Fruit fly (Drosophila melanogaster): Measurements from ENCODE around the gene Dph1.

The Dph1 gene

DNA sequence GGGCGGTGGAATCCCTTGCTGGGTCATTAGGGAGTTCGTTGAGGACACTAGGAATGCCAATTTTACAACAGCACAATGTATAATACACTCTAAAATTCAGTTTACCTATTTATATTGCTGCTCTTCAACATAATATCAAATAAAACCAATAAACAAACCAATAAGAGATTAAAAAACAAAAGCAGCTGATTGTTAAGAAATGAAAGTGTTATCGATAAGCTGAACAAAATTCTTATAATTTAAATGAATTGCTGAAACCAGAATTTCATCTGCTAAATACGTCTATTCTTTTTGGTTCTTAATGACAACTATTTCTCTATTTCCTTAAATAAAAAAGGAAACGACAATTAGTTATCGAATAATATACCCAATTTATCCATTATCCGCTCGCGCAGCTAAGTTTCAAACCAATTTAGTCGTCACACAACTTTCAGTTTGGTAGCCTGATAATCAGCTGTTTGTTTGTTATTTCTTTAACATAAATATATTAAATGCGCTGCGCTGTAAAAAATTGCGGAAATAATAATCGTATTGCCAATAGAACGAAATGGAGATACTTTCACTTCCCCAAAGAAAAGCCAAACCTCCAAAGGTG, 5.5 kb downstream of the Dph1 start, which contains the start of the genes Pldn and CG14135 (continued):
- TF ChIP-seq CG14965 (GFP tag; optimal IDR thresholded peaks at IDR 0.05; ENCODE audit: borderline replicate concordance), result no peak
- no peak for TF ChIP-seq CG10543 (GFP tag; optimal IDR thresholded peaks at IDR 0.05)
- TF ChIP-seq CG4707 (GFP tag; optimal IDR thresholded peaks at IDR 0.05), result no peak
- no peak for TF ChIP-seq bbx (GFP tag; IDR thresholded peaks at IDR 0.05; ENCODE audit: partially characterized antibody)
- no peak for TF ChIP-seq CG4424 (GFP tag; optimal IDR thresholded peaks at IDR 0.05)
- TF ChIP-seq HmgD (GFP tag; optimal IDR thresholded peaks at IDR 0.05), result no peak
- no peak for TF ChIP-seq CG11093 (GFP tag; IDR thresholded peaks at IDR 0.05)
- no peak for TF ChIP-seq hth (optimal IDR thresholded peaks at IDR 0.05)
- peak; percentile 33 for TF ChIP-seq CG4617 (GFP tag; optimal IDR thresholded peaks at IDR 0.05; ENCODE audit: borderline replicate concordance)
- TF ChIP-seq sr (GFP tag; IDR thresholded peaks at IDR 0.05), result no peak
- TF ChIP-seq toy (GFP tag; IDR thresholded peaks at IDR 0.05), result no peak
- no peak for TF ChIP-seq Fer2 (tag; optimal IDR thresholded peaks at IDR 0.05)
- TF ChIP-seq danr (GFP tag; IDR thresholded peaks at IDR 0.05), result no peak
- no peak for TF ChIP-seq CG9797 (GFP tag; optimal IDR thresholded peaks at IDR 0.05)
- no peak for TF ChIP-seq Camta (GFP tag; optimal IDR thresholded peaks at IDR 0.05)
- no peak for TF ChIP-seq croc (GFP tag; conservative IDR thresholded peaks at IDR 0.05)
- TF ChIP-seq Dip2 (GFP tag; IDR thresholded peaks at IDR 0.05), result no peak
- no peak for TF ChIP-seq CG1602 (GFP tag; optimal IDR thresholded peaks at IDR 0.05)
- TF ChIP-seq grau (tag; optimal IDR thresholded peaks at IDR 0.05), result no peak
- TF ChIP-seq NK7.1 (GFP tag; optimal IDR thresholded peaks at IDR 0.05), result no peak
- TF ChIP-seq cg (GFP tag; optimal IDR thresholded peaks at IDR 0.05), result no peak
- TF ChIP-seq ftz-f1 (GFP tag; optimal IDR thresholded peaks at IDR 0.05), result no peak
- TF ChIP-seq Fer1 (GFP tag; optimal IDR thresholded peaks at IDR 0.05), result no peak
- no peak for TF ChIP-seq dan (GFP tag; IDR thresholded peaks at IDR 0.05)
- no peak; the same call in 1 of the 2 replicates for TF ChIP-seq Bgb (GFP tag; IDR thresholded peaks at IDR 0.05; ENCODE audit: partially characterized antibody)
- no peak for TF ChIP-seq hkb (optimal IDR thresholded peaks at IDR 0.05)
- TF ChIP-seq hkb (GFP tag; IDR thresholded peaks at IDR 0.05), result no peak
- TF ChIP-seq CG3838 (GFP tag; optimal IDR thresholded peaks at IDR 0.05), result no peak
- no peak for TF ChIP-seq CG1024 (GFP tag; IDR thresholded peaks at IDR 0.05)
- TF ChIP-seq slp2 (GFP tag; optimal IDR thresholded peaks at IDR 0.05), result no peak
- peak in 1 of 2 experiments; percentile 28 for TF ChIP-seq Pdp1 (GFP tag; optimal IDR thresholded peaks at IDR 0.05)
- TF ChIP-seq fd96Cb (tag; optimal IDR thresholded peaks at IDR 0.05), result no peak
- TF ChIP-seq CG6175 (GFP tag; IDR thresholded peaks at IDR 0.05), result no peak
- TF ChIP-seq Hr51 (GFP tag; optimal IDR thresholded peaks at IDR 0.05), result no peak
- peak in 1 of 2 experiments; percentile 29 for TF ChIP-seq insv (GFP tag; optimal IDR thresholded peaks at IDR 0.05)
- peak; percentile 16; the same call in 1 of the 2 replicates for TF ChIP-seq amos (GFP tag; IDR thresholded peaks at IDR 0.05; ENCODE audit: partially characterized antibody)
- TF ChIP-seq HLH3B (GFP tag; IDR thresholded peaks at IDR 0.05), result no peak
- TF ChIP-seq Fer3 (tag; optimal IDR thresholded peaks at IDR 0.05), result no peak
- TF ChIP-seq MBD-R2 (GFP tag; IDR thresholded peaks at IDR 0.05), result peak; percentile 85
- no peak for TF ChIP-seq CG9215 (GFP tag; IDR thresholded peaks at IDR 0.05)
- TF ChIP-seq ATbp (GFP tag; optimal IDR thresholded peaks at IDR 0.05), result no peak
- no peak for TF ChIP-seq chm (GFP tag; IDR thresholded peaks at IDR 0.05)
- TF ChIP-seq ash1 (GFP tag; optimal IDR thresholded peaks at IDR 0.05), result no peak
- TF ChIP-seq CG3065 (GFP tag; optimal IDR thresholded peaks at IDR 0.05), result no peak
- no peak for TF ChIP-seq Hmx (GFP tag; optimal IDR thresholded peaks at IDR 0.05)
- TF ChIP-seq gt (GFP tag; IDR thresholded peaks at IDR 0.05), result no peak
- TF ChIP-seq CG3281 (GFP tag; optimal IDR thresholded peaks at IDR 0.05), result no peak
- no peak for TF ChIP-seq CG13296 (GFP tag; optimal IDR thresholded peaks at IDR 0.05)
- TF ChIP-seq sqz (GFP tag; optimal IDR thresholded peaks at IDR 0.05), result no peak
- peak; percentile 49 for TF ChIP-seq HmgZ (tag; optimal IDR thresholded peaks at IDR 0.05)
- no peak for TF ChIP-seq Ptx1 (GFP tag; IDR thresholded peaks at IDR 0.05)
- no peak for TF ChIP-seq CG11247 (GFP tag; IDR thresholded peaks at IDR 0.05)

Data from whole organism, embryonic.